Fruit fly (Drosophila melanogaster) whole organism, embryonic: ENCODE results near the gene Tm1.

Experiments
- CG1647 ChIP-seq: fragments of 200-800 bp; sonication (Bioruptor generic); optimal IDR thresholded peaks from 3 replicates; lab custom pipeline; 2016; ENCODE audit warnings: missing biosample characterization, missing genetic modification characterization
- CG6683 ChIP-seq: fragments of 200-800 bp; sonication (Bioruptor generic); optimal IDR thresholded peaks from 2 replicates; lab custom pipeline; 2017; ENCODE audit warnings: missing biosample characterization, mild to moderate bottlenecking, missing genetic modification characterization, missing genetic modification reagents
- TFAM ChIP-seq: fragments of 200-800 bp; sonication (Bioruptor generic); optimal IDR thresholded peaks from 2 replicates; lab custom pipeline; 2017; ENCODE audit warnings: missing biosample characterization, missing genetic modification characterization, inconsistent platforms

DNA sequence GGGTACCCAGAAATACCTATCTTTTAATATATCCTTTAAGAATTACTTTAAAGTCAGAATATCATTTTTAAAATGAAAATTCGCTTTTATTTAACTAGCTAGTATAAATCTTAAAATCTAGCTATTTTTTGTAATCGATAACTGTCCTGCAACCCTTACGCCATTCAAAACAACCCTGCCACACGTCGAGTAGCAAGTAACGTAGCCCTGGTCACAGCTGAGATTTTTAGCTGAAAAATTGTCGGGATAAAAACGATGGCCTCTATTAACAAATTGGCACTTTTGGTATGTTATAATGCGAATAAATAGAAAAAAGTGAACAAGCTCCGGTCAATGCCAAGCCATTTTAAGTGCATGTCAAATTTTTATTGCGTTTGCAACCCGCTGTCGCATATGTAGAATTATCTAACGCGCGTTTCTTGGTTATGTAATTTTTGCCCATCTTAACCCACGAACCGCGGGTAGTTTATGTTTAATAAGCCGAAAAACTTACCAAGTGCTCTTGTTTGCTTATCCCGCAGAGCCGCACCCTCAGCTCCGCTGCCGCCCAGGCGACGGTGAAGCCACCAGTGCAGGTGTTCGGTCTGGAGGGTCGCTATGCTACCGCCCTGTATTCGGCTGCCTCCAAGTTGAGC lies 12.5 kb upstream of the Tm1 start, which contains the start of gene ATPsynO:
- no peak for TF ChIP-seq TFAM (GFP tag; lab: Kevin White, UChicago)
- no peak for TF ChIP-seq CG1647 (GFP tag; lab: Kevin White, UChicago)
- TF ChIP-seq CG6683 (GFP tag; lab: Kevin White, UChicago): no peak
